Fruit fly (Drosophila melanogaster) whole organism, prepupa: ENCODE results near the gene dbo.

Experiments
- Blimp-1 ChIP-seq: fragments of 200-800 bp; sonication (Bioruptor generic); optimal IDR thresholded peaks from 3 replicates; lab custom pipeline; 2017; ENCODE audit warnings: missing biosample characterization, missing genetic modification characterization, mild to moderate bottlenecking, moderate library complexity, missing genetic modification reagents
- CG10631 ChIP-seq: fragments of 200-800 bp; sonication (Bioruptor generic); optimal IDR thresholded peaks from 2 replicates; lab custom pipeline; 2016; ENCODE audit warnings: missing biosample characterization, missing genetic modification characterization
- CG10669 ChIP-seq: fragments of 200-800 bp; sonication (Bioruptor generic); optimal IDR thresholded peaks from 3 replicates; lab custom pipeline; 2018; ENCODE audit warnings: missing biosample characterization, mild to moderate bottlenecking, missing genetic modification characterization, moderate library complexity
- CG11762 ChIP-seq: fragments of 200-800 bp; sonication (Bioruptor generic); optimal IDR thresholded peaks from 3 replicates; lab custom pipeline; 2016; ENCODE audit warnings: missing biosample characterization, missing genetic modification characterization; ENCODE audit not compliant: insufficient read depth
- CG11902 ChIP-seq: fragments of 200-800 bp; sonication (Bioruptor generic); optimal IDR thresholded peaks from 3 replicates; lab custom pipeline; 2016; ENCODE audit warnings: missing biosample characterization, missing genetic modification characterization
- CG15336 ChIP-seq: fragments of 200-800 bp; sonication (Bioruptor generic); IDR thresholded peaks from 2 replicates; pipeline ENCODE4 v1.3.6; 2022; ENCODE audit warnings: missing biosample characterization, missing genetic modification characterization
- CG1621 ChIP-seq: fragments of 200-800 bp; sonication (Bioruptor generic); optimal IDR thresholded peaks from 3 replicates; lab custom pipeline; 2018; ENCODE audit warnings: missing biosample characterization, mild to moderate bottlenecking, missing genetic modification characterization
- CG3032 ChIP-seq: fragments of 200-800 bp; optimal IDR thresholded peaks from 2 replicates; lab custom pipeline; 2019; ENCODE audit warnings: missing biosample characterization, mild to moderate bottlenecking, missing genetic modification characterization, moderate library complexity
- CG3919 ChIP-seq: fragments of 200-800 bp; sonication (Bioruptor generic); optimal IDR thresholded peaks from 3 replicates; lab custom pipeline; 2016; ENCODE audit warnings: missing biosample characterization, missing genetic modification characterization
- CG6792 ChIP-seq: fragments of 200-800 bp; sonication (Bioruptor generic); optimal IDR thresholded peaks from 3 replicates; lab custom pipeline; 2016; ENCODE audit warnings: missing biosample characterization, missing genetic modification characterization
- CG6808 ChIP-seq: fragments of 200-800 bp; sonication (Bioruptor generic); optimal IDR thresholded peaks from 3 replicates; lab custom pipeline; 2017; ENCODE audit warnings: missing biosample characterization, missing genetic modification characterization, mild to moderate bottlenecking, moderate library complexity, missing genetic modification reagents
- CG6854 ChIP-seq: fragments of 200-800 bp; sonication (Bioruptor generic); optimal IDR thresholded peaks from 2 replicates; lab custom pipeline; 2017; ENCODE audit warnings: missing biosample characterization, mild to moderate bottlenecking, missing genetic modification characterization
- CG7368 ChIP-seq: fragments of 200-800 bp; sonication (Bioruptor generic); optimal IDR thresholded peaks from 3 replicates; lab custom pipeline; 2016; ENCODE audit warnings: missing biosample characterization, missing genetic modification characterization
- CG8119 ChIP-seq: fragments of 200-800 bp; sonication (Bioruptor generic); IDR thresholded peaks from 3 replicates; pipeline ENCODE4 v1.3.6; 2022; ENCODE audit warnings: missing biosample characterization, missing genetic modification characterization
- CG8319 ChIP-seq: fragments of 200-800 bp; sonication (Bioruptor generic); optimal IDR thresholded peaks from 3 replicates; lab custom pipeline; 2016; ENCODE audit warnings: missing biosample characterization, missing genetic modification characterization
- CG8632 ChIP-seq: fragments of 200-800 bp; sonication (Bioruptor generic); optimal IDR thresholded peaks from 3 replicates; lab custom pipeline; 2016; ENCODE audit warnings: missing biosample characterization, missing genetic modification characterization
- CG9139 ChIP-seq: fragments of 200-800 bp; sonication (Bioruptor generic); optimal IDR thresholded peaks from 3 replicates; lab custom pipeline; 2017; ENCODE audit warnings: missing biosample characterization, mild to moderate bottlenecking, missing genetic modification characterization
- Eip75B ChIP-seq: fragments of 200-800 bp; sonication (Bioruptor generic); optimal IDR thresholded peaks from 3 replicates; lab custom pipeline; 2016; ENCODE audit warnings: missing biosample characterization, missing genetic modification characterization
- Eip78C ChIP-seq: fragments of 200-800 bp; sonication (Bioruptor generic); peaks from one replicate; lab custom pipeline; 2016; ENCODE audit warnings: missing biosample characterization, missing genetic modification characterization
- Eip93F ChIP-seq: fragments of 200-800 bp; sonication (Bioruptor generic); optimal IDR thresholded peaks from 2 replicates; lab custom pipeline; 2016; ENCODE audit warnings: missing biosample characterization, mild to moderate bottlenecking, missing genetic modification characterization
- Ets96B ChIP-seq: fragments of 200-800 bp; optimal IDR thresholded peaks from 2 replicates; lab custom pipeline; 2019; ENCODE audit warnings: missing biosample characterization, mild to moderate bottlenecking, missing genetic modification characterization, moderate library complexity
- Gug ChIP-seq: fragments of 200-800 bp; sonication (Bioruptor generic); IDR thresholded peaks from 2 replicates; pipeline ENCODE4 v1.3.6; 2022; ENCODE audit warnings: missing biosample characterization, missing genetic modification characterization
- Hr38 ChIP-seq: sonication (Bioruptor generic); optimal IDR thresholded peaks from 2 replicates; lab custom pipeline; 2016; ENCODE audit warnings: missing biosample characterization, missing genetic modification characterization
- Hr4 ChIP-seq: fragments of 200-800 bp; sonication (Bioruptor generic); optimal IDR thresholded peaks from 3 replicates; lab custom pipeline; 2016; ENCODE audit warnings: missing biosample characterization, missing genetic modification characterization
- Lpt ChIP-seq: fragments of 200-800 bp; sonication (Bioruptor generic); optimal IDR thresholded peaks from 3 replicates; lab custom pipeline; 2016; ENCODE audit warnings: missing biosample characterization, missing genetic modification characterization
- Met ChIP-seq: fragments of 200-800 bp; sonication (Bioruptor generic); optimal IDR thresholded peaks from 3 replicates; lab custom pipeline; 2016; ENCODE audit warnings: missing biosample characterization, missing genetic modification characterization
- OdsH ChIP-seq: fragments of 200-800 bp; sonication (Bioruptor generic); optimal IDR thresholded peaks from 3 replicates; lab custom pipeline; 2016; ENCODE audit warnings: missing biosample characterization, missing genetic modification characterization
- Smox ChIP-seq: fragments of 200-800 bp; sonication (Bioruptor generic); optimal IDR thresholded peaks from 3 replicates; lab custom pipeline; 2016; ENCODE audit warnings: missing biosample characterization, missing genetic modification characterization
- Sox14 ChIP-seq: fragments of 200-800 bp; sonication (Bioruptor generic); optimal IDR thresholded peaks from 3 replicates; lab custom pipeline; 2016; ENCODE audit warnings: missing biosample characterization, missing genetic modification characterization
- Sox15 ChIP-seq: fragments of 200-800 bp; sonication (Bioruptor generic); optimal IDR thresholded peaks from 3 replicates; lab custom pipeline; 2016; ENCODE audit warnings: missing biosample characterization, missing genetic modification characterization
- achi ChIP-seq: fragments of 200-800 bp; sonication (Bioruptor generic); optimal IDR thresholded peaks from 3 replicates; lab custom pipeline; 2016; ENCODE audit warnings: missing biosample characterization, missing genetic modification characterization
- acj6 ChIP-seq: fragments of 200-800 bp; sonication (Bioruptor generic); optimal IDR thresholded peaks from 3 replicates; lab custom pipeline; 2016; ENCODE audit warnings: missing biosample characterization, missing genetic modification characterization
- dsx ChIP-seq: fragments of 200-800 bp; optimal IDR thresholded peaks from 3 replicates; lab custom pipeline; 2019; ENCODE audit warnings: missing biosample characterization, mild to moderate bottlenecking, missing genetic modification characterization, moderate library complexity; ENCODE audit not compliant: poor library complexity, severe bottlenecking
- esn ChIP-seq: fragments of 200-800 bp; sonication (Bioruptor generic); optimal IDR thresholded peaks from 2 replicates; lab custom pipeline; 2016; ENCODE audit warnings: missing biosample characterization, mild to moderate bottlenecking, missing genetic modification characterization, moderate library complexity
- fd85E ChIP-seq: fragments of 200-800 bp; sonication (Bioruptor generic); optimal IDR thresholded peaks from 3 replicates; lab custom pipeline; 2016; ENCODE audit warnings: missing biosample characterization, missing genetic modification characterization
- lz ChIP-seq: fragments of 200-800 bp; sonication (Bioruptor generic); optimal IDR thresholded peaks from 3 replicates; lab custom pipeline; 2016; ENCODE audit warnings: missing biosample characterization, missing genetic modification characterization
- pdm3 ChIP-seq: fragments of 200-800 bp; sonication (Bioruptor generic); optimal IDR thresholded peaks from 3 replicates; lab custom pipeline; 2016; ENCODE audit warnings: missing biosample characterization, missing genetic modification characterization
- salr ChIP-seq, 2 experiments: fragments of 200-800 bp; sonication (Bioruptor generic); optimal IDR thresholded peaks; 3 replicates each; lab custom pipeline; 2016 to 2018; ENCODE audit warnings: missing biosample characterization in 2 of 2, missing genetic modification characterization in 2 of 2, mild to moderate bottlenecking in 1 of 2

The dbo gene

DNA sequence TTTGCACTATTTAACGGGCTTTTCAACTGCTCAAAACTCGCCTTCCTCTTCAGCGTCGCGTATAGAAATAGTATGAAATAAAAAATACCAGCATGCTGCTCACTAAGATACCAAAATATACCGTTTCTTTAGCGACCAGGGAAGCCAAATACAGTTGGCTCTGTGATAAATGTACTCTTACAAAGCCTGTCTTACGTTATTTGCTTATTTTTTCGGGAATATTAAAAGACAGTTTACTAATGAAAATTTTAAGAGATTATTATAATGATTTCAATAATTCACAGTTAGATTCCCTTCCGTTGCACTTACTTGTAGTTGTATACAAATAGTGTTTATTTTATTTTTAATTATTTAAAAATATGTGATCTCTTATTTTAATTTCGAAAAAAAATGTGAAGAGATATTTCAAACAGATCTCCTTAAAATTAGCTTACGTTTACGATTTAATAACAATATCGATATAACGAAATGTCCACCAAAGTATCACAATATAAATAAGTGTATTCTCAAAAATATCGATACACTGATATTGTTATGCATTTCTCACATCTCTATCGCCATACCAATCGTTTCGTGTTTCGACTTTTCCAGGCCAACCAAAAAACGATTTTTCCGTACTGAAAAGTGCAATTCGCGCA lies at the start of gene dbo, which contains the start of gene DCP2 (continued):
- TF ChIP-seq Lpt (GFP tag; lab: Kevin White, UChicago) = peak; percentile 25
- TF ChIP-seq Eip93F = peak; percentile 43
- peak in 1 of 2 experiments; percentile 54 for TF ChIP-seq salr (GFP tag; optimal IDR thresholded peaks at IDR 0.05; lab: Kevin White, UChicago)
- TF ChIP-seq OdsH (GFP tag; lab: Kevin White, UChicago) = peak; percentile 74
- TF ChIP-seq CG11902 = peak; percentile 2
- TF ChIP-seq esn = peak; percentile 51
- TF ChIP-seq Gug (GFP tag; lab: Robert Waterston, UW) = peak; percentile 42; the same call in 1 of the 2 replicates
- peak; percentile 47 for TF ChIP-seq Sox15 (GFP tag; lab: Kevin White, UChicago)
- peak; percentile 3 for TF ChIP-seq Eip75B

dm6 chr3L:15777383-15777782 lies 49.3 kb upstream of the dbo start:
- TF ChIP-seq Blimp-1 (GFP tag; lab: Kevin White, UChicago) = no peak
- peak; percentile 23 for TF ChIP-seq Eip78C (GFP tag; lab: Kevin White, UChicago)

DNA sequence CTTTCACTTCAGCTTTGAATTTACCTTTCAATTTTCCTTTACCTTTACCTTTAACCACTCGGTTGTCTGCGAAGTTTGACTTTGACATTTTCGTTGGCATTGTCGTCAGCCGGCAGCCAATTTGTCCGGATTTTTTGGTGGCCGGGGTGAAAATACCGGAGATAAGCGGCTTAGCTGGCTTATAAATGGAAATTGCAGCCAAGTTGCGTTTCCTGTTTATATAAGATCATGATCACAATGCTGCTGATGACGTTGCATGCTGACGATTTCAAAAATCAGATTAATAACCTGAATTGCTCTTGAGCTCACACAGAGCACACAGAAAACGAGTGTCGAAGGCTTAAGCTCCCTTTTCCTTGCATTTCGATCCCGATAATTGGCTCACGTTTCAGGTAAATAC lies 48.8 kb upstream of the dbo start:
- no peak for TF ChIP-seq CG15336 (GFP tag; lab: Robert Waterston, UW)
- TF ChIP-seq CG7368 (GFP tag; lab: Kevin White, UChicago) = no peak
- TF ChIP-seq dsx (GFP tag; lab: Kevin White, UChicago) = no peak
- no peak for TF ChIP-seq Hr38
- TF ChIP-seq CG8632 (GFP tag; lab: Kevin White, UChicago) = no peak
- no peak for TF ChIP-seq Eip75B
- TF ChIP-seq Met (GFP tag; lab: Kevin White, UChicago) = no peak
- TF ChIP-seq CG6854 = no peak
- no peak for TF ChIP-seq Sox14 (GFP tag; lab: Kevin White, UChicago)
- TF ChIP-seq, all 60 proteins: peak for 0

dm6 chr3L:15778951-15779350 lies 47.7 kb upstream of the dbo start:
- no peak for TF ChIP-seq pdm3 (GFP tag; lab: Kevin White, UChicago)
- no peak for TF ChIP-seq CG8319 (GFP tag; lab: Kevin White, UChicago)
- peak; percentile 43 for TF ChIP-seq Eip78C (GFP tag; lab: Kevin White, UChicago)
- TF ChIP-seq, all 60 proteins: peak for 1

DNA sequence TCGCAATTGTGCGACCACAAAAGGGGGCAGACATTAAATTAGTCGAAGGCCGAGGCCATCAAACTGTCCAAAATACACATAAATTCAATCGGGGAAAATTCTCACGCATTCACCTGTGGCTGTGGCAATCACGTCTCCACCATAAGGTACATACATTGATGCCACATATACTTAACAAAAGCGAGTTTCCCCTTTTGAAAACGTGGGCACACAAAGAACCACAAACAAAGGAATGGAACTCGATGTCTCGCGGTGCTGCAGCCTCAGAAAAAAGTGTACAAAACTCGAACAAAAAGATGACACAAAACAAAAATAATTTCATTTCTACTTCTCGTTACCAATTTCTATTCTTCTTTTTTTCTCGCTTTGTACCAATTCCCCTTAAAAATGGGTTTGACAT lies 41.3 kb upstream of the dbo start:
- TF ChIP-seq CG8119 (GFP tag; lab: Robert Waterston, UW) = no peak
- TF ChIP-seq acj6 (GFP tag; lab: Kevin White, UChicago) = no peak
- peak; percentile 8 for TF ChIP-seq CG6808 (GFP tag; lab: Kevin White, UChicago)
- TF ChIP-seq CG15336 (GFP tag; lab: Robert Waterston, UW) = no peak
- TF ChIP-seq Sox15 (GFP tag; lab: Kevin White, UChicago) = no peak

DNA sequence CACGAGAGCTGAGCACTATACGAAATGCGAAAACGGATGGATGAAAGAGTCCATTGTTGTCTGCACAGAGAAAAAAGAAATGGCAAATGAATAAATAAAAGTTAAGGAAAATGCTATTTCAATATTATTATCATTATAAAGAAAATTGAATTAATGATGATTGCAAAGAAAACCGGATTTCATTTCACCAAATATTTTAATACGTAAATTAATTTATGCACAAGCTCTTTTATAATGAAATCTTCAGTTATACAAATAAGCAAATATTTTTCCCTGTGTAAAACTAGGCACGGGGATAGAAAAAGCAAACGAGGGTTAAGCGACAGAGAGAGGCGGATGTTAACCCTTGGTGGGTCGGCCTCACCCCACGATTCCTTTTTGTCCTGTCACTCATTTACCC lies 39.3 kb upstream of the dbo start:
- TF ChIP-seq OdsH (GFP tag; lab: Kevin White, UChicago) = no peak
- TF ChIP-seq Gug (GFP tag; lab: Robert Waterston, UW) = no peak
- TF ChIP-seq CG11762 (GFP tag; lab: Kevin White, UChicago) = no peak
- no peak for TF ChIP-seq Smox
- TF ChIP-seq CG10631 (GFP tag; lab: Kevin White, UChicago) = peak; percentile 27
- no peak for TF ChIP-seq CG7368 (GFP tag; lab: Kevin White, UChicago)
- no peak for TF ChIP-seq CG6792 (GFP tag; lab: Kevin White, UChicago)
- TF ChIP-seq fd85E (GFP tag; lab: Kevin White, UChicago) = no peak
- TF ChIP-seq achi (GFP tag; lab: Kevin White, UChicago) = peak; percentile 26
- TF ChIP-seq Eip78C (GFP tag; lab: Kevin White, UChicago) = peak; percentile 75
- no peak for TF ChIP-seq Lpt (GFP tag; lab: Kevin White, UChicago)
- no peak for TF ChIP-seq CG9139 (GFP tag; lab: Kevin White, UChicago)
- no peak for TF ChIP-seq Hr4 (GFP tag; lab: Kevin White, UChicago)
- no peak for TF ChIP-seq CG3919 (GFP tag; lab: Kevin White, UChicago)
- TF ChIP-seq salr (GFP tag; optimal IDR thresholded peaks at IDR 0.05; lab: Kevin White, UChicago) = no peak
- TF ChIP-seq Sox15 (GFP tag; lab: Kevin White, UChicago) = no peak
- TF ChIP-seq Ets96B (tag; lab: Kevin White, UChicago) = peak; percentile 7
- TF ChIP-seq lz = no peak
- no peak for TF ChIP-seq CG10669 (GFP tag; lab: Kevin White, UChicago)
- TF ChIP-seq CG3032 (tag; lab: Kevin White, UChicago) = no peak
- no peak for TF ChIP-seq CG1621 (tag; lab: Kevin White, UChicago)
- TF ChIP-seq, all 60 proteins: peak for 4
